Worm (Caenorhabditis elegans): ENCODE data around the gene K09E2.2.

DNA sequence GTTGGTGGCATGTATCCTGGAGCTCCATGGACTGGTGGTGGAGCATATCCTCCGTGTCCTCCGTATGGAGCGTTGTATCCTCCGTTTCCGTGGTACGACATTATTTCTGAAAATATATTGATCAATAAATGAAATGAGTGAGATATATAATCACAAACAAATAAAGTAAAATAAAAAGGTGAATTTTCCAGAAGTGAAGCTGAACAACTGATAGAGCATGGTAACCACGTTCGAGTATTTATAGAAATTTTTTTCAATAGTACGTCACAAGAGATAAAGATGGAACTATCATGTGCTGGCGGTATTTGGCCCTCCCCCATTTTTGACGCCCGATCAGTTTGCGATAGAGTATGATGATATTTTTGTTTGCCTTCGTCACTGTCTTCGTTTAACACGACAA, 44.0 kb downstream of the K09E2.2 start, which contains the start of gene F53A9.7:
- TF ChIP-seq him-1 (tag; optimal IDR thresholded peaks at IDR 0.05) (no peak), W03F9.2 (tag; optimal IDR thresholded peaks at IDR 0.05) (no peak)
